Worm (Caenorhabditis elegans) whole organism, midembryonic: Measurements from ENCODE around the gene scpl-4.

ENCODE experiments used
- T22C8.4 ChIP-seq: fragments of 200-800 bp; sonication (Bioruptor generic); IDR thresholded peaks from 2 replicates; pipeline ENCODE4 v1.3.6; 2022; ENCODE audit warnings: missing genetic modification characterization, missing compliant biosample characterization
- cog-1 ChIP-seq: sonication (generic microtip); optimal IDR thresholded peaks from 2 replicates; lab custom pipeline; 2016; ENCODE audit warnings: missing genetic modification characterization, missing compliant biosample characterization
- flt-1 ChIP-seq: fragments of 200-800 bp; sonication (Bioruptor generic); IDR thresholded peaks from 2 replicates; pipeline ENCODE4 v1.3.6; 2022; ENCODE audit warnings: missing genetic modification characterization, missing compliant biosample characterization
- klf-2 ChIP-seq: fragments of 200-800 bp; sonication (Bioruptor generic); conservative IDR thresholded peaks from 2 replicates; pipeline ENCODE4 v1.3.6; 2022; ENCODE audit warnings: missing genetic modification reagents, missing genetic modification characterization, missing compliant biosample characterization
- med-1 ChIP-seq: sonication (generic microtip); optimal IDR thresholded peaks from 2 replicates; lab custom pipeline; 2017; ENCODE audit warnings: missing genetic modification characterization, mild to moderate bottlenecking, missing compliant biosample characterization, antibody characterized with exemption, missing genetic modification reagents; ENCODE audit not compliant: insufficient read depth
- ref-1 ChIP-seq: fragments of 200-800 bp; sonication (Bioruptor generic); conservative IDR thresholded peaks from 2 replicates; pipeline ENCODE4 v1.3.6; 2022; ENCODE audit warnings: missing genetic modification reagents, missing genetic modification characterization, missing compliant biosample characterization
- tab-1 ChIP-seq: fragments of 200-800 bp; sonication (Bioruptor generic); IDR thresholded peaks from 2 replicates; pipeline ENCODE4 v1.3.6; 2022; ENCODE audit warnings: missing genetic modification characterization, missing compliant biosample characterization
- ztf-23 ChIP-seq: fragments of 200-800 bp; sonication (Bioruptor generic); IDR thresholded peaks from 2 replicates; pipeline ENCODE4 v1.3.6; 2022; ENCODE audit warnings: missing genetic modification reagents, missing genetic modification characterization, missing compliant biosample characterization
- ztf-29 ChIP-seq: fragments of 200-800 bp; sonication (Bioruptor generic); IDR thresholded peaks from 2 replicates; pipeline ENCODE4 v1.3.6; 2022; ENCODE audit warnings: missing genetic modification reagents, missing genetic modification characterization, missing compliant biosample characterization

scpl-4 gene

DNA sequence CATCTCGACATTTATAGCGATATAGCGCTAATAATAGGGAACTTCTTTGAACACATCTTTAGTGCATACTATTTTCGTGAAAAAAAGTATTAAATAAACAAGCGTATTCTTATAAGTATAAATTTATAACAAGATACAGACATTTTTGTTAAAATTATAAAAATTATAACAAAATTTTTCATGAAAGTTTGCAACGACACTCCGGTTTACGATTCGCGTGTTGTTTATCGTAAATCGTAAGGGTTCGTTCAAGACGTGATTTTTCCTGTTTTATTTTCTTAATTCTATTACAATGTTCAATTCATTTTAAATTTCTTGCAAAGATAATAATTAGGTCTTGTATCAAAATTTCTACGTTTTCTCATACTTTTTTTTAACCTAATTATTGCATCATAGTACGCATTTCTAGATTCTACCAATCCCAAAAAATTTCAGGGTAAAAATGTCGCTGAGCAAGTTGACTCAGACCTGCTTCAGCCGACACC lies at the start of gene scpl-4:
Gene scpl-4, plus strand, starts transcription at position 435 of the 485 bp plus-strand sequence.
- TF ChIP-seq flt-1 (GFP tag; lab: Robert Waterston, UW) (no peak), med-1 (GFP tag; lab: Kevin White, UChicago) (no peak), ztf-23 (GFP tag; lab: Robert Waterston, UW) (no peak), tab-1 (GFP tag; lab: Robert Waterston, UW) (no peak), cog-1 (tag; lab: Kevin White, UChicago) (no peak), ref-1 (GFP tag; lab: Robert Waterston, UW) (no peak)

DNA sequence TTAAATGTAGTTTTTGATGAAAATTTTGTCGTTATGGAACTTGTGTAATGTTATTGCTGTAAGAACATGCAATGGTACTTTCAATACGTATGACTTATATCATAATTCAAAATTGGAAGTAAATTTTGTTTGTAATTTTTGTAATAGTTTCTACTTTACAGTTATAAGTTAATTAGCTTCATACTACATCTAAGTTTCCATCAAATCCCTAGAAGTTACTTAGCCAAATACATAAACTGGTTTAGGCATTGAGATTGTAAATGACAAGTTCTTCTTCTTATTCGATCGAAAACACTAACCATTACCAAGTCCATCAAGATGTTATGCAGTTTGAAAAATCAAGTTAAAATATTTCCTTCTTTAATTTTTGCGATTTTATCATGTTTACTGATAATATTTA lies 49.2 kb upstream of the scpl-4 start, which contains the start of gene F32G8.2:
Gene F32G8.2, plus strand, starts transcription at position 301 of the 400 bp plus-strand sequence.
- no peak for TF ChIP-seq ref-1 (GFP tag; lab: Robert Waterston, UW)
- no peak for TF ChIP-seq cog-1 (tag; lab: Kevin White, UChicago)
- no peak for TF ChIP-seq med-1 (GFP tag; lab: Kevin White, UChicago)
- no peak for TF ChIP-seq ztf-23 (GFP tag; lab: Robert Waterston, UW)
- no peak for TF ChIP-seq tab-1 (GFP tag; lab: Robert Waterston, UW)
- no peak for TF ChIP-seq T22C8.4 (GFP tag; lab: Robert Waterston, UW)
- TF ChIP-seq klf-2 = no peak
- TF ChIP-seq ztf-29 (GFP tag; lab: Robert Waterston, UW) = no peak
- no peak for TF ChIP-seq flt-1 (GFP tag; lab: Robert Waterston, UW)

DNA sequence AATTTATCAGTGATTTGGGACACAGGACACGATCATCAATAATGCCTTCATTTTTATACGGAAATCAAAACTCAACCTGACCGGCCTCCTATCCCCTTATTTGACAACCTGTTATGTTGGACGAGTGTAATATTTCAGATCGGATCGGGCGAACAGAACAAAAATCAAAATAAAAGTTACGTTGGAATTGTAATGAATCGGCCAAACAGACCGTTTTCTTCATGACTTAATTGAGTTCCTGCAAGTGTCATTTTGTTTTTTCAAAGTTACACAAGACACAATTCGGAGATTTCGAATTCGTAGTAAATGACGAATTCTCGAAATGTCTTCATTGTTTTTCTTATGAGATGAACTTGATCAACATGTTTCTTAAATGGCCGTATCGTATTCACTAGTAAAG lies 43.7 kb upstream of the scpl-4 start, which contains the start of gene F32G8.3:
Gene F32G8.3, minus strand, starts transcription at position 101 of the 400 bp plus-strand sequence.
- TF ChIP-seq cog-1 (tag; lab: Kevin White, UChicago) (no peak), ztf-29 (GFP tag; lab: Robert Waterston, UW) (no peak), med-1 (GFP tag; lab: Kevin White, UChicago) (no peak), ztf-23 (GFP tag; lab: Robert Waterston, UW) (no peak), ref-1 (GFP tag; lab: Robert Waterston, UW) (no peak), T22C8.4 (GFP tag; lab: Robert Waterston, UW) (no peak), flt-1 (GFP tag; lab: Robert Waterston, UW) (no peak), tab-1 (GFP tag; lab: Robert Waterston, UW) (no peak), klf-2 (no peak)

DNA sequence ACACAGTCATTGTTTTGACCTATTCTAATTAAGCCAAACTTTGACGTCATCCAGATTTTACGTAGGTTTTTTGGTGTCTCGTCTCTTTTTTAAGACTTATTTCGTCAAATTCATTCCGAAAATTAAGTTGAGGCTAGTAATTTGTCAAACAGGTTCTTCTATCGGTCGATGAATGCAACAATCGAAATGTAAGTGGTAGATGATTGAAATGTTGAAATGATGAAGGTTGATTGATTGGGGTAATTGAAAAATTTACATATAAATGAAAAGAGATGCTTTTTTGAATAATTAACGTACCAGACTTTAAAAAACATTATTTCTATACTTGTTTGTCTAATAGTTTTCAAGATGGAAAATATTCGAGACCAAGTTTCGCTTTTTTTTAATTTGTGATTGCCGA lies 42.5 kb upstream of the scpl-4 start:
- TF ChIP-seq med-1 (GFP tag; lab: Kevin White, UChicago) = no peak
- TF ChIP-seq T22C8.4 (GFP tag; lab: Robert Waterston, UW) = no peak
- no peak for TF ChIP-seq ztf-29 (GFP tag; lab: Robert Waterston, UW)
- no peak for TF ChIP-seq ref-1 (GFP tag; lab: Robert Waterston, UW)
- no peak for TF ChIP-seq klf-2
- no peak for TF ChIP-seq tab-1 (GFP tag; lab: Robert Waterston, UW)
- TF ChIP-seq cog-1 (tag; lab: Kevin White, UChicago) = no peak
- no peak for TF ChIP-seq flt-1 (GFP tag; lab: Robert Waterston, UW)
- no peak for TF ChIP-seq ztf-23 (GFP tag; lab: Robert Waterston, UW)

DNA sequence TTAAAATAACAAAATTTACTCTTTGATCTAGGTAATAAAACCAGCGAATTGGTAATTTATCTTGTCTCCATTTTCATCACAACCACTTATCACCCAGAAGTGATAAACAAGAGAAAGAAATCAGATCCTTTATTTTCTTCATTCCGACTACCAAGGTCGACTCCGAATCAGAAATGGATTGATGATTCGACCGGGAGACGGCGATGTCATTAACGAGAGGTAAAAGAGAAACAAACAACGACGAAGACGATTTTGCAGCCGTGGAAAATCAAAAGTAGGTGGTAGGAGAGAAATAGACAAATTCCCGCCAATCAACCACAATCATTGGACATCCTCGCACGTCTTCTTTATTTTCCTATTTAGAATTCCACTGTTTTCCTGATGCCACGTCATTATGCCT lies 41.8 kb upstream of the scpl-4 start:
- TF ChIP-seq flt-1 (GFP tag; lab: Robert Waterston, UW) (no peak), ztf-29 (GFP tag; lab: Robert Waterston, UW) (no peak), med-1 (GFP tag; lab: Kevin White, UChicago) (no peak), klf-2 (no peak), ztf-23 (GFP tag; lab: Robert Waterston, UW) (no peak), T22C8.4 (GFP tag; lab: Robert Waterston, UW) (no peak), ref-1 (GFP tag; lab: Robert Waterston, UW) (no peak), cog-1 (tag; lab: Kevin White, UChicago) (no peak)

DNA sequence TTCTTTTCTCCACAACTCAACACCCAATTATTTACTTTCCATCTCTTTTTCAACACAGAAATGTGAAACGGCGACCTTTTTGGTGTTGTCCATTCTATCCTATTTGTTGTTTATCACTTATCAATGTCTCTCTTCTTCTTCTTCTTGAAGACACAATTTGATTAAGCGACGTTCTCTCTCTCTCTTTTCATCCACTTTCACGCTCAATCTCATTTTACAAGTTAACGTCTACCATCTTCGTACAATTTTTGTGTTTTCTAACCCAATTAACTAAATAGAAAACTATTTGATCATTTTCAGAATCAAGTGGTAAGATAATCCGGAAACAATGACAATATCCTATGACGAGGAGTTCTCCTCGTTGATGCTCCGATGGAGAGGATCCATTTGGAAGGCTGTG lies 41.2 kb upstream of the scpl-4 start, which contains the start of gene best-14:
Gene best-14, plus strand, starts transcription at position 301 of the 400 bp plus-strand sequence.
- TF ChIP-seq T22C8.4 (GFP tag; lab: Robert Waterston, UW) (no peak), ztf-29 (GFP tag; lab: Robert Waterston, UW) (no peak), ztf-23 (GFP tag; lab: Robert Waterston, UW) (no peak), cog-1 (tag; lab: Kevin White, UChicago) (no peak), tab-1 (GFP tag; lab: Robert Waterston, UW) (no peak), med-1 (GFP tag; lab: Kevin White, UChicago) (no peak), ref-1 (GFP tag; lab: Robert Waterston, UW) (no peak), flt-1 (GFP tag; lab: Robert Waterston, UW) (no peak), klf-2 (no peak)

DNA sequence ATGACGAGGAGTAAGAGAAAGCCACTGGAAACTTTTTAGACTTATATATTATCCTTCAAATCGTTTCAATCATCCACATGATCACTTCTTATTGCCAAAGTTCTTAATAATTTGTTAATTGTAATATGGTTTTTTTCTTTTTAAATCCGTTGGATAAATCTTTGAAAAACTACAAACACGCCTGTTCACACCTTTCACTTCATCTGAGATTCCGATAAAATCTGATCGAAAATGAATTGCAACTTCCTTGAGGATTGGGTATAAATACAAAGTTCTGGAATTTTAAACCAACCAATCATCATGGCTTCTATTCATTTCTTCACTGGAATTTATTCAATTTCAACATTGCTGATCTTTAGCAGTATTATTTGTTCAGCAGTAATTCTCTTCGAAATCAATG lies 38.3 kb upstream of the scpl-4 start, which contains the start of gene col-152:
Gene col-152, plus strand, starts transcription at position 301 of the 400 bp plus-strand sequence.
- no peak for TF ChIP-seq ztf-29 (GFP tag; lab: Robert Waterston, UW)
- TF ChIP-seq cog-1 (tag; lab: Kevin White, UChicago) = no peak
- no peak for TF ChIP-seq ref-1 (GFP tag; lab: Robert Waterston, UW)
- no peak for TF ChIP-seq flt-1 (GFP tag; lab: Robert Waterston, UW)
- no peak for TF ChIP-seq klf-2

DNA sequence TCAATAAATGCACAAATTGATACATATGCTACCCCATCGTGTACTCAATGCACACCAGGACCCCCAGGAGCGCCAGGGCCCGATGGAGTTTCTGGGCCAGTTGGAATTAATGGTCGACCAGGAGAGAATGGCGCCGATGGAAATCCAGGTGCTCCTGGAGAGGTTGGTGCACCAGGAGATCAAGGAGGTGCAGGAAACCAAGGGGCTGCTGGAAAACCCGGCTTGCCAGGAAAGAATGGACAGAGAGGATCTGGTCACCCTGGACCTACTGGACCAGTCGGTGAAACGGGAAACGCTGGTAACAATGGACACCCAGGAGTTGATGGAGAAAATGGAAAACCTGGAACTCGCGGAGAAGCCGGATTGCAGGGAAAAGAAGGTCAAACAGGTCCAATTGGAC lies 37.3 kb upstream of the scpl-4 start:
- TF ChIP-seq med-1 (GFP tag; lab: Kevin White, UChicago) = no peak
- no peak for TF ChIP-seq tab-1 (GFP tag; lab: Robert Waterston, UW)
- TF ChIP-seq T22C8.4 (GFP tag; lab: Robert Waterston, UW) = no peak
- no peak for TF ChIP-seq ref-1 (GFP tag; lab: Robert Waterston, UW)
- TF ChIP-seq flt-1 (GFP tag; lab: Robert Waterston, UW) = no peak

DNA sequence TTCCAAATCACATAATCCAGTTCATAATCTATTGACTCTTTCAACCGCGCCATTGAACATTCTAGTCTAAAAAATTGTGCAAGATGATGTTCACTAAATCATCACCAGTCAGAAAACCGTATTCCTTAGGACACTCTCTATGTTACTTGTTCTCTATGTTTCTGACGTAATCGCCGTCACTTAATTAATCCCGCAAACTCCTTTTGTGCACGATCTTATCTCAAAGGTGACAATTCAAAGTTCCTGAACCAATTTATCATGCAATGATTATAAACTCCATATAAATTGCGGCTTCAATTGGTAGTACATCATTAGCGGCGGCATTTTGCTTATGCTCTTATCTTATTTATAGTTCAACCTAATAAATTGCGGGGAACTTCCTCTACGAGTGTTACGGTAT lies 36.1 kb upstream of the scpl-4 start:
- no peak for TF ChIP-seq ref-1 (GFP tag; lab: Robert Waterston, UW)
- TF ChIP-seq med-1 (GFP tag; lab: Kevin White, UChicago) = no peak
- no peak for TF ChIP-seq T22C8.4 (GFP tag; lab: Robert Waterston, UW)
- TF ChIP-seq ztf-23 (GFP tag; lab: Robert Waterston, UW) = no peak
- no peak for TF ChIP-seq klf-2
- TF ChIP-seq ztf-29 (GFP tag; lab: Robert Waterston, UW) = no peak
- no peak for TF ChIP-seq flt-1 (GFP tag; lab: Robert Waterston, UW)
- TF ChIP-seq tab-1 (GFP tag; lab: Robert Waterston, UW) = no peak
- no peak for TF ChIP-seq cog-1 (tag; lab: Kevin White, UChicago)
